Fruit fly (Drosophila melanogaster) whole organism, prepupa: Measurements from ENCODE around the gene mbm.
A peak's percentile ranks its signal among the peaks of the same experiment; 100 is the strongest.

Experiments
- CG10631 ChIP-seq: fragments of 200-800 bp; sonication (Bioruptor generic); optimal IDR thresholded peaks from 2 replicates; lab custom pipeline; 2016; ENCODE audit warnings: missing biosample characterization, missing genetic modification characterization
- CG11294 ChIP-seq: fragments of 200-800 bp; sonication (Bioruptor generic); IDR thresholded peaks from 2 replicates; pipeline ENCODE4 v1.3.6; 2022; ENCODE audit warnings: missing biosample characterization, missing genetic modification characterization
- CG11762 ChIP-seq: fragments of 200-800 bp; sonication (Bioruptor generic); optimal IDR thresholded peaks from 3 replicates; lab custom pipeline; 2016; ENCODE audit warnings: missing biosample characterization, missing genetic modification characterization; ENCODE audit not compliant: insufficient read depth
- CG11902 ChIP-seq: fragments of 200-800 bp; sonication (Bioruptor generic); optimal IDR thresholded peaks from 3 replicates; lab custom pipeline; 2016; ENCODE audit warnings: missing biosample characterization, missing genetic modification characterization
- CG16779 ChIP-seq: fragments of 200-800 bp; sonication (Bioruptor generic); optimal IDR thresholded peaks from 3 replicates; lab custom pipeline; 2017; ENCODE audit warnings: missing biosample characterization, mild to moderate bottlenecking, missing genetic modification characterization
- CG3032 ChIP-seq: fragments of 200-800 bp; optimal IDR thresholded peaks from 2 replicates; lab custom pipeline; 2019; ENCODE audit warnings: missing biosample characterization, mild to moderate bottlenecking, missing genetic modification characterization, moderate library complexity
- CG31627 ChIP-seq: fragments of 200-800 bp; sonication (Bioruptor generic); optimal IDR thresholded peaks from 3 replicates; lab custom pipeline; 2016; ENCODE audit warnings: missing biosample characterization, missing genetic modification characterization
- CG34406 ChIP-seq: fragments of 200-800 bp; sonication (Bioruptor generic); optimal IDR thresholded peaks from 3 replicates; lab custom pipeline; 2016; ENCODE audit warnings: missing biosample characterization, missing genetic modification characterization
- CG3919 ChIP-seq: fragments of 200-800 bp; sonication (Bioruptor generic); optimal IDR thresholded peaks from 3 replicates; lab custom pipeline; 2016; ENCODE audit warnings: missing biosample characterization, missing genetic modification characterization
- CG6792 ChIP-seq: fragments of 200-800 bp; sonication (Bioruptor generic); optimal IDR thresholded peaks from 3 replicates; lab custom pipeline; 2016; ENCODE audit warnings: missing biosample characterization, missing genetic modification characterization
- CG6808 ChIP-seq: fragments of 200-800 bp; sonication (Bioruptor generic); optimal IDR thresholded peaks from 3 replicates; lab custom pipeline; 2017; ENCODE audit warnings: missing biosample characterization, missing genetic modification characterization, mild to moderate bottlenecking, moderate library complexity, missing genetic modification reagents
- Eip75B ChIP-seq: fragments of 200-800 bp; sonication (Bioruptor generic); optimal IDR thresholded peaks from 3 replicates; lab custom pipeline; 2016; ENCODE audit warnings: missing biosample characterization, missing genetic modification characterization
- Eip78C ChIP-seq: fragments of 200-800 bp; sonication (Bioruptor generic); peaks from one replicate; lab custom pipeline; 2016; ENCODE audit warnings: missing biosample characterization, missing genetic modification characterization
- Eip93F ChIP-seq: fragments of 200-800 bp; sonication (Bioruptor generic); optimal IDR thresholded peaks from 2 replicates; lab custom pipeline; 2016; ENCODE audit warnings: missing biosample characterization, mild to moderate bottlenecking, missing genetic modification characterization
- Ets21C ChIP-seq: fragments of 200-800 bp; sonication (Bioruptor generic); optimal IDR thresholded peaks from 3 replicates; lab custom pipeline; 2016; ENCODE audit warnings: missing biosample characterization, missing genetic modification characterization
- Ets96B ChIP-seq: fragments of 200-800 bp; optimal IDR thresholded peaks from 2 replicates; lab custom pipeline; 2019; ENCODE audit warnings: missing biosample characterization, mild to moderate bottlenecking, missing genetic modification characterization, moderate library complexity
- Hr38 ChIP-seq: sonication (Bioruptor generic); optimal IDR thresholded peaks from 2 replicates; lab custom pipeline; 2016; ENCODE audit warnings: missing biosample characterization, missing genetic modification characterization
- Hr39 ChIP-seq: fragments of 200-800 bp; sonication (Bioruptor generic); optimal IDR thresholded peaks from 2 replicates; lab custom pipeline; 2016; ENCODE audit warnings: missing biosample characterization, missing genetic modification characterization
- Hr4 ChIP-seq: fragments of 200-800 bp; sonication (Bioruptor generic); optimal IDR thresholded peaks from 3 replicates; lab custom pipeline; 2016; ENCODE audit warnings: missing biosample characterization, missing genetic modification characterization
- Met ChIP-seq: fragments of 200-800 bp; sonication (Bioruptor generic); optimal IDR thresholded peaks from 3 replicates; lab custom pipeline; 2016; ENCODE audit warnings: missing biosample characterization, missing genetic modification characterization
- OdsH ChIP-seq: fragments of 200-800 bp; sonication (Bioruptor generic); optimal IDR thresholded peaks from 3 replicates; lab custom pipeline; 2016; ENCODE audit warnings: missing biosample characterization, missing genetic modification characterization
- Smox ChIP-seq: fragments of 200-800 bp; sonication (Bioruptor generic); optimal IDR thresholded peaks from 3 replicates; lab custom pipeline; 2016; ENCODE audit warnings: missing biosample characterization, missing genetic modification characterization
- Sox102F ChIP-seq: fragments of 200-800 bp; sonication (Bioruptor generic); optimal IDR thresholded peaks from 2 replicates; lab custom pipeline; 2016; ENCODE audit warnings: missing biosample characterization, mild to moderate bottlenecking, missing genetic modification characterization
- Sox14 ChIP-seq: fragments of 200-800 bp; sonication (Bioruptor generic); optimal IDR thresholded peaks from 3 replicates; lab custom pipeline; 2016; ENCODE audit warnings: missing biosample characterization, missing genetic modification characterization
- Sox15 ChIP-seq: fragments of 200-800 bp; sonication (Bioruptor generic); optimal IDR thresholded peaks from 3 replicates; lab custom pipeline; 2016; ENCODE audit warnings: missing biosample characterization, missing genetic modification characterization
- achi ChIP-seq: fragments of 200-800 bp; sonication (Bioruptor generic); optimal IDR thresholded peaks from 3 replicates; lab custom pipeline; 2016; ENCODE audit warnings: missing biosample characterization, missing genetic modification characterization
- acj6 ChIP-seq: fragments of 200-800 bp; sonication (Bioruptor generic); optimal IDR thresholded peaks from 3 replicates; lab custom pipeline; 2016; ENCODE audit warnings: missing biosample characterization, missing genetic modification characterization
- cyc ChIP-seq: fragments of 200-800 bp; sonication (Bioruptor generic); optimal IDR thresholded peaks from 3 replicates; lab custom pipeline; 2016; ENCODE audit warnings: missing biosample characterization, missing genetic modification characterization
- dsx ChIP-seq: fragments of 200-800 bp; optimal IDR thresholded peaks from 3 replicates; lab custom pipeline; 2019; ENCODE audit warnings: missing biosample characterization, mild to moderate bottlenecking, missing genetic modification characterization, moderate library complexity; ENCODE audit not compliant: poor library complexity, severe bottlenecking
- esn ChIP-seq: fragments of 200-800 bp; sonication (Bioruptor generic); optimal IDR thresholded peaks from 2 replicates; lab custom pipeline; 2016; ENCODE audit warnings: missing biosample characterization, mild to moderate bottlenecking, missing genetic modification characterization, moderate library complexity
- lz ChIP-seq: fragments of 200-800 bp; sonication (Bioruptor generic); optimal IDR thresholded peaks from 3 replicates; lab custom pipeline; 2016; ENCODE audit warnings: missing biosample characterization, missing genetic modification characterization
- net ChIP-seq: fragments of 200-800 bp; sonication (Bioruptor generic); optimal IDR thresholded peaks from 3 replicates; lab custom pipeline; 2016; ENCODE audit warnings: missing biosample characterization, missing genetic modification characterization
- pdm3 ChIP-seq: fragments of 200-800 bp; sonication (Bioruptor generic); optimal IDR thresholded peaks from 3 replicates; lab custom pipeline; 2016; ENCODE audit warnings: missing biosample characterization, missing genetic modification characterization
- salr ChIP-seq, 2 experiments: fragments of 200-800 bp; sonication (Bioruptor generic); optimal IDR thresholded peaks; 3 replicates each; lab custom pipeline; 2016 to 2018; ENCODE audit warnings: missing biosample characterization in 2 of 2, missing genetic modification characterization in 2 of 2, mild to moderate bottlenecking in 1 of 2
- ss ChIP-seq, 2 experiments: fragments of 200-800 bp; sonication (Bioruptor generic); optimal IDR thresholded peaks; 2 replicates in 1 of 2; 3 replicates in 1 of 2; lab custom pipeline; 2017 to 2018; ENCODE audit warnings: mild to moderate bottlenecking in 2 of 2, missing biosample characterization in 2 of 2, missing genetic modification characterization in 2 of 2, moderate library complexity in 1 of 2
- svp ChIP-seq: fragments of 200-800 bp; sonication (Bioruptor generic); peaks from one replicate; lab custom pipeline; 2016; ENCODE audit warnings: missing biosample characterization, missing genetic modification characterization
- topi ChIP-seq: fragments of 200-800 bp; sonication (Bioruptor generic); optimal IDR thresholded peaks from 3 replicates; lab custom pipeline; 2016; ENCODE audit warnings: missing biosample characterization, missing genetic modification characterization
- vri ChIP-seq: fragments of 200-800 bp; sonication (Bioruptor generic); optimal IDR thresholded peaks from 3 replicates; lab custom pipeline; 2016; ENCODE audit warnings: missing biosample characterization, mild to moderate bottlenecking, missing genetic modification characterization

mbm gene

DNA sequence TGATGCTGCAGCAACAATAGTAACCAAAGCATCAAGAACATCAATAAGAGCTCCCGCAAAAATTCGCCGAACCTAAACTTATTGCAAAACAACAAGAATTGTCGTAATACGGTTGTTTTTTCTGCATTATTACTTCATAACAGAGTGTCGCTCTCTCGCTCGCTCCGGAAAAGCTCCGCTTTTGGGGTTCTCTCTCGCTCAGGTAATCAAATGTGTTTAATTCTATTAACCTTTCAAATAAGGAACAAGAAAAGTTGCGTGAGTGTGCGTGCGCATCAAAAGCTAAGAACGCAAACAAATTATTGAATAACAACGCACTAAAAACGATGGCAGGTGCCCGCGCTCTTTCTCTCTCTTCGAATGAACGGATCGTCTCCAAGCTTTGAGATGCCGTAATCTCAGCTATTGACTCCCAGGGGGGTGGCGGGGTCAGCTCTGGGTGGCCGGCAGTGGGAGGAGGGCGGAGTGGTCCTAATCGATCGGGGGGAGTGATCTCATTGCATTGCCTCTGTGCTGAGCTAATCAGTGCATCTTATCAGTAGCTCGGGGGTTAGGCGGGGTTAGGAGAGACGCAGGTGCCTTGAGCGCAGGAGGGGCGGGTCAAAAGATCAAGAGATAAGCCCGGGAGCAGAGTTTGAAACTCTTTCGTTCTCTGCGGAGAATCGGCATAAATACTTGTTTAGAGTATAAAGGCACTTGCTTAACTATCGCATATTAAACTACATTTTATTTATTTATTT is 32.8 kb upstream of the mbm start (continued):
- no peak for TF ChIP-seq pdm3 (GFP tag; lab: Kevin White, UChicago)
- no peak for TF ChIP-seq Hr39 (GFP tag; lab: Kevin White, UChicago)
- peak; percentile 94 for TF ChIP-seq svp (GFP tag; lab: Kevin White, UChicago)
- TF ChIP-seq esn (GFP tag; lab: Kevin White, UChicago) = no peak
- TF ChIP-seq dsx = no peak
- TF ChIP-seq CG11902 = no peak
- TF ChIP-seq ss (GFP tag; optimal IDR thresholded peaks at IDR 0.05; lab: Kevin White, UChicago) = no peak
- no peak for TF ChIP-seq salr (GFP tag; optimal IDR thresholded peaks at IDR 0.05; lab: Kevin White, UChicago)
- TF ChIP-seq Hr38 (GFP tag; lab: Kevin White, UChicago) = no peak
- TF ChIP-seq Eip75B = no peak

DNA sequence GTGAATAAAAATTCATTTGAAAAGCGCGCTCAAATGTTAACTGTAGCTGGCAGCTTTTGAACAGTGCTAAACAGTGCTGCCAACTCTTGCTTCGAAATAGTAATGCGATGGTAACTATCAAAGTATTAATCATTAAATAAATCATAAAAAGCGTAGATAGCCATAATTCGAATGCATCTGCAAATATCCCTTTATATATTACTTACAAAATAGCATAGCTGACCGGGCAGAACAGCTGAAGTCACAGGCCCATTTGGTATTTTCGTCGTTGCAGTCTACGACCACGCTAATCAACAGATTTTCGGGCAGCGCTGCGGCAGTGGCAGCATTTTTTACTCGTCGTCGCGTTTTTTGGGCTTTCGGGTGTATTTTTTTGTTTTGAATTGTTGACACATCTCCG is 32.1 kb upstream of the mbm start, which contains the start of gene Plc21C:
Gene Plc21C, plus strand, starts transcription at position 290 of the 400 bp plus-strand sequence.
- TF ChIP-seq OdsH (GFP tag; lab: Kevin White, UChicago) = peak; percentile 29
- TF ChIP-seq Sox102F = peak; percentile 33
- TF ChIP-seq CG6808 (GFP tag; lab: Kevin White, UChicago) = peak; percentile 91
- TF ChIP-seq topi (GFP tag; lab: Kevin White, UChicago) = peak; percentile 39
- no peak for TF ChIP-seq CG6792
- peak; percentile 4 for TF ChIP-seq Met (GFP tag; lab: Kevin White, UChicago)
- peak; percentile 41 for TF ChIP-seq cyc (GFP tag; lab: Kevin White, UChicago)
- TF ChIP-seq Hr39 (GFP tag; lab: Kevin White, UChicago) = peak; percentile 55
- TF ChIP-seq lz (GFP tag; lab: Kevin White, UChicago) = peak; percentile 43
- peak; percentile 67 for TF ChIP-seq Sox14 (GFP tag; lab: Kevin White, UChicago)
- TF ChIP-seq acj6 (GFP tag; lab: Kevin White, UChicago) = peak; percentile 39
- TF ChIP-seq Eip78C (GFP tag; lab: Kevin White, UChicago) = peak; percentile 77
- TF ChIP-seq Eip93F = peak; percentile 45
- TF ChIP-seq dsx = peak; percentile 29
- peak; percentile 34 for TF ChIP-seq CG16779
- peak; percentile 57 for TF ChIP-seq Eip75B
- TF ChIP-seq vri (GFP tag; lab: Kevin White, UChicago) = no peak
- no peak for TF ChIP-seq CG11762
- TF ChIP-seq CG34406 (GFP tag; lab: Kevin White, UChicago) = no peak
- TF ChIP-seq CG10631 (GFP tag; lab: Kevin White, UChicago) = peak; percentile 34
- TF ChIP-seq Sox15 (GFP tag; lab: Kevin White, UChicago) = peak; percentile 2
- peak; percentile 47 for TF ChIP-seq Ets21C (GFP tag; lab: Kevin White, UChicago)
- no peak for TF ChIP-seq net (GFP tag; lab: Kevin White, UChicago)
- peak; percentile 76 for TF ChIP-seq svp (GFP tag; lab: Kevin White, UChicago)
- TF ChIP-seq Hr4 (GFP tag; lab: Kevin White, UChicago) = peak; percentile 40
- peak; percentile 2 for TF ChIP-seq CG11902
- TF ChIP-seq CG11294 (GFP tag; lab: Robert Waterston, UW) = no peak
- TF ChIP-seq esn (GFP tag; lab: Kevin White, UChicago) = peak; percentile 51
- TF ChIP-seq Smox (GFP tag; lab: Kevin White, UChicago) = peak; percentile 43
- peak; percentile 37 for TF ChIP-seq CG3919 (GFP tag; lab: Kevin White, UChicago)
- TF ChIP-seq CG3032 (tag; lab: Kevin White, UChicago) = peak; percentile 32
- TF ChIP-seq achi = no peak
- no peak for TF ChIP-seq Hr38 (GFP tag; lab: Kevin White, UChicago)
- peak; percentile 2 for TF ChIP-seq Ets96B (tag; lab: Kevin White, UChicago)
- peak; percentile 61 for TF ChIP-seq CG31627

DNA sequence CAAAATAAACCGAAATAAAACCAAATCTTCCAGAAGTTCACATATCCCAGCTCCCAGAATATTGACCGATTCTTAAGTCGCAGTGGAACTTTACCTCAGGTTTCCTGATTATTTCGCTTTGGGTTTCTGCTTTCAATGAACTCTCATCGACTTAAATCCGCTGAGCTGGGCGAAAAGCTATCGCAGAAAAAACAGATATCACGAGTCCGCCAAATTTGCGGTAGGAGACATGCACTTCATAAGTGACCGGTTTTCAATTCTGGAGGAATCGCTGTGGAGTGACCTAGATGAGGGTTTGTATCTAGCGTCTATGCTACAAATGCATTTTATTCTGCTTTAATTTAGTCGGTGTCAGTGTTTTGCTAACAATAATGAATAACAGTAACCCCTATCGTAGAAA is 31.7 kb upstream of the mbm start:
- no peak for TF ChIP-seq cyc (GFP tag; lab: Kevin White, UChicago)
